Worm (Caenorhabditis elegans): ENCODE data around the gene F55D1.1.

The F55D1.1 gene

ce11 chrX:5522769-5523601, 33.3 kb downstream of the F55D1.1 start, which contains the start of gene mboa-3 (continued):
- TF ChIP-seq irx-1 (tag; optimal IDR thresholded peaks at IDR 0.05) = no peak
- TF ChIP-seq jun-1 (tag; optimal IDR thresholded peaks at IDR 0.05) = no peak
- TF ChIP-seq C04F5.9 (tag; optimal IDR thresholded peaks at IDR 0.05) = no peak
- TF ChIP-seq unc-30 (tag; optimal IDR thresholded peaks at IDR 0.05) = no peak
- no peak for TF ChIP-seq sox-4 (tag; optimal IDR thresholded peaks at IDR 0.05)
- no peak for TF ChIP-seq ztf-11 (tag; optimal IDR thresholded peaks at IDR 0.05)
- TF ChIP-seq lin-35 (GFP tag; optimal IDR thresholded peaks at IDR 0.05) = no peak
- no peak for TF ChIP-seq nhr-28 (tag; optimal IDR thresholded peaks at IDR 0.05)
- TF ChIP-seq lin-39 (tag; optimal IDR thresholded peaks at IDR 0.05) = no peak
- peak; percentile 37 for TF ChIP-seq nhr-90 (tag; optimal IDR thresholded peaks at IDR 0.05; ENCODE audit: poor library complexity)
- no peak for TF ChIP-seq nhr-47 (tag; optimal IDR thresholded peaks at IDR 0.05)
- no peak for TF ChIP-seq hlh-17 (GFP tag; optimal IDR thresholded peaks at IDR 0.05; ENCODE audit: borderline replicate concordance)
- peak; percentile 73 for TF ChIP-seq lin-14 (GFP tag; optimal IDR thresholded peaks at IDR 0.05)
- TF ChIP-seq tlp-1 (tag; optimal IDR thresholded peaks at IDR 0.05) = no peak
- no peak for TF ChIP-seq ceh-90 (tag; optimal IDR thresholded peaks at IDR 0.05)
- TF ChIP-seq unc-130 (tag; optimal IDR thresholded peaks at IDR 0.05) = peak; percentile 26
- no peak for TF ChIP-seq lsy-2 (tag; optimal IDR thresholded peaks at IDR 0.05)
- TF ChIP-seq snpc-4 (tag; optimal IDR thresholded peaks at IDR 0.05) = no peak
- no peak for TF ChIP-seq fkh-4 (tag; optimal IDR thresholded peaks at IDR 0.05; ENCODE audit: borderline replicate concordance)
- TF ChIP-seq pqm-1 (tag; optimal IDR thresholded peaks at IDR 0.05) = no peak
- no peak for TF ChIP-seq skn-1 (tag; optimal IDR thresholded peaks at IDR 0.05)
- TF ChIP-seq nhr-237 (tag; optimal IDR thresholded peaks at IDR 0.05) = no peak
- TF ChIP-seq fos-1 (tag; optimal IDR thresholded peaks at IDR 0.05) = no peak
- no peak for TF ChIP-seq nhr-11 (tag; optimal IDR thresholded peaks at IDR 0.05)
- TF ChIP-seq blmp-1 (tag; optimal IDR thresholded peaks at IDR 0.05) = peak; percentile 11
- TF ChIP-seq nhr-20 (tag; optimal IDR thresholded peaks at IDR 0.05) = peak; percentile 83
- TF ChIP-seq lin-15B (tag; optimal IDR thresholded peaks at IDR 0.05) = no peak
- TF ChIP-seq egl-27 (tag; optimal IDR thresholded peaks at IDR 0.05) = no peak
- no peak for TF ChIP-seq xbp-1 (tag; optimal IDR thresholded peaks at IDR 0.05)
- TF ChIP-seq snu-23 (GFP tag; optimal IDR thresholded peaks at IDR 0.05) = peak; percentile 56
- no peak for TF ChIP-seq C16A3.4 (tag; optimal IDR thresholded peaks at IDR 0.05)
- TF ChIP-seq zag-1 (tag; optimal IDR thresholded peaks at IDR 0.05) = no peak
- TF ChIP-seq nhr-77 (tag; optimal IDR thresholded peaks at IDR 0.05) = no peak
- TF ChIP-seq mab-9 (GFP tag; IDR thresholded peaks at IDR 0.05) = no peak
- TF ChIP-seq nhr-12 (tag; optimal IDR thresholded peaks at IDR 0.05) = no peak
- TF ChIP-seq pax-3 (tag; optimal IDR thresholded peaks at IDR 0.05) = no peak
- TF ChIP-seq aha-1 (tag; optimal IDR thresholded peaks at IDR 0.05) = no peak
- TF ChIP-seq alr-1 (tag; optimal IDR thresholded peaks at IDR 0.05; ENCODE audit: borderline replicate concordance) = no peak
- TF ChIP-seq grh-1 (GFP tag; IDR thresholded peaks at IDR 0.05) = no peak
- no peak for TF ChIP-seq nhr-84 (tag; optimal IDR thresholded peaks at IDR 0.05)
- no peak for TF ChIP-seq vab-15 (tag; optimal IDR thresholded peaks at IDR 0.05)
- peak; percentile 75 for TF ChIP-seq nhr-71 (tag; optimal IDR thresholded peaks at IDR 0.05)
- peak; percentile 59 for TF ChIP-seq rnt-1 (tag; optimal IDR thresholded peaks at IDR 0.05)
- no peak for TF ChIP-seq efl-1 (optimal IDR thresholded peaks at IDR 0.05)
- TF ChIP-seq efl-1 (GFP tag; optimal IDR thresholded peaks at IDR 0.05 in 1 of 2) = no peak
- TF ChIP-seq pag-3 (tag; optimal IDR thresholded peaks at IDR 0.05; ENCODE audit: borderline replicate concordance, insufficient read depth) = no peak
- no peak for TF ChIP-seq mef-2 (tag; optimal IDR thresholded peaks at IDR 0.05)
- TF ChIP-seq mdl-1 (tag; optimal IDR thresholded peaks at IDR 0.05) = peak in 1 of 2 experiments; percentile 55
- TF ChIP-seq lin-13 (GFP tag; optimal IDR thresholded peaks at IDR 0.05) = peak; percentile 5
- TF ChIP-seq nhr-76 (tag; optimal IDR thresholded peaks at IDR 0.05) = no peak
- TF ChIP-seq sup-37 (GFP tag; optimal IDR thresholded peaks at IDR 0.05) = no peak
- peak; percentile 16 for TF ChIP-seq efl-3 (GFP tag; optimal IDR thresholded peaks at IDR 0.05)
